Worm (Caenorhabditis elegans) whole organism, mixed stage, embryonic: ENCODE results near the gene B0281.3.

Experiments
- M03D4.4 ChIP-seq: sonication (generic microtip); optimal IDR thresholded peaks from 2 replicates; lab custom pipeline; 2017; ENCODE audit warnings: mild to moderate bottlenecking, missing genetic modification characterization, missing compliant biosample characterization
- bed-3 ChIP-seq: fragments of 200-800 bp; sonication (Bioruptor generic); optimal IDR thresholded peaks from 3 replicates; lab custom pipeline; 2018; ENCODE audit warnings: mild to moderate bottlenecking, missing genetic modification characterization, moderate library complexity, missing compliant biosample characterization
- blmp-1 ChIP-seq: fragments of 150-350 bp; optimal IDR thresholded peaks from 2 replicates; lab custom pipeline; 2014; ENCODE audit warnings: missing biosample characterization, missing genetic modification characterization
- ceh-39 ChIP-seq: fragments of 150-350 bp; optimal IDR thresholded peaks from 2 replicates; lab custom pipeline; 2014; ENCODE audit warnings: missing biosample characterization, missing genetic modification characterization
- ceh-43 ChIP-seq: fragments of 200-800 bp; sonication (Bioruptor generic); optimal IDR thresholded peaks from 2 replicates; lab custom pipeline; 2018; ENCODE audit warnings: mild to moderate bottlenecking, missing genetic modification characterization, moderate library complexity, missing compliant biosample characterization
- ceh-83 ChIP-seq: fragments of 200-800 bp; sonication (Bioruptor generic); optimal IDR thresholded peaks from 2 replicates; lab custom pipeline; 2018; ENCODE audit warnings: mild to moderate bottlenecking, missing genetic modification characterization, missing compliant biosample characterization
- ces-1 ChIP-seq: fragments of 150-350 bp; optimal IDR thresholded peaks from 2 replicates; lab custom pipeline; 2014; ENCODE audit warnings: missing biosample characterization, missing genetic modification reagents, missing genetic modification characterization
- cnd-1 ChIP-seq: fragments of 200-800 bp; sonication (Bioruptor generic); optimal IDR thresholded peaks from 2 replicates; lab custom pipeline; 2018; ENCODE audit warnings: mild to moderate bottlenecking, missing genetic modification characterization, missing compliant biosample characterization
- drap-1 ChIP-seq: fragments of 200-800 bp; sonication (Bioruptor generic); optimal IDR thresholded peaks from 3 replicates; lab custom pipeline; 2018; ENCODE audit warnings: mild to moderate bottlenecking, missing genetic modification characterization, missing compliant biosample characterization
- elt-1 ChIP-seq: sonication (generic microtip); optimal IDR thresholded peaks from 2 replicates; lab custom pipeline; 2017; ENCODE audit warnings: missing genetic modification characterization, mild to moderate bottlenecking, missing compliant biosample characterization, antibody characterized with exemption, moderate library complexity, borderline replicate concordance; ENCODE audit not compliant: insufficient read depth
- elt-3 ChIP-seq: fragments of 150-350 bp; optimal IDR thresholded peaks from 2 replicates; lab custom pipeline; 2014; ENCODE audit warnings: missing biosample characterization, missing genetic modification characterization
- flh-1 ChIP-seq: fragments of 200-800 bp; sonication (Bioruptor generic); optimal IDR thresholded peaks from 2 replicates; lab custom pipeline; 2018; ENCODE audit warnings: mild to moderate bottlenecking, missing genetic modification characterization, moderate library complexity, missing compliant biosample characterization
- ham-2 ChIP-seq: fragments of 200-800 bp; sonication (Bioruptor generic); optimal IDR thresholded peaks from 2 replicates; lab custom pipeline; 2018; ENCODE audit warnings: mild to moderate bottlenecking, missing genetic modification characterization, missing compliant biosample characterization
- hlh-1 ChIP-seq: fragments of 150-350 bp; optimal IDR thresholded peaks from 2 replicates; lab custom pipeline; 2014; ENCODE audit warnings: missing biosample characterization, missing genetic modification reagents, missing genetic modification characterization
- lin-13 ChIP-seq: fragments of 150-350 bp; optimal IDR thresholded peaks from 2 replicates; lab custom pipeline; 2014; ENCODE audit warnings: missing biosample characterization, missing genetic modification characterization
- lin-32 ChIP-seq: fragments of 200-800 bp; sonication (Bioruptor generic); optimal IDR thresholded peaks from 2 replicates; lab custom pipeline; 2018; ENCODE audit warnings: mild to moderate bottlenecking, missing genetic modification characterization, missing compliant biosample characterization
- lsy-2 ChIP-seq: fragments of 150-350 bp; optimal IDR thresholded peaks from 2 replicates; lab custom pipeline; 2014; ENCODE audit warnings: missing biosample characterization, missing genetic modification characterization
- mab-5 ChIP-seq: fragments of 150-350 bp; optimal IDR thresholded peaks from 2 replicates; lab custom pipeline; 2014; ENCODE audit warnings: missing biosample characterization, missing genetic modification characterization
- mep-1 ChIP-seq: fragments of 150-350 bp; optimal IDR thresholded peaks from 2 replicates; lab custom pipeline; 2017; ENCODE audit warnings: missing biosample characterization, missing genetic modification reagents, missing genetic modification characterization, inconsistent platforms
- mls-2 ChIP-seq: sonication (generic microtip); optimal IDR thresholded peaks from 2 replicates; lab custom pipeline; 2016; ENCODE audit warnings: mild to moderate bottlenecking, missing genetic modification characterization, moderate library complexity, missing compliant biosample characterization
- nhr-12 ChIP-seq: fragments of 150-350 bp; optimal IDR thresholded peaks from 2 replicates; lab custom pipeline; 2014; ENCODE audit warnings: missing biosample characterization, missing genetic modification characterization
- nhr-2 ChIP-seq: fragments of 150-350 bp; optimal IDR thresholded peaks from 2 replicates; lab custom pipeline; 2014; ENCODE audit warnings: missing biosample characterization, missing genetic modification characterization
- nhr-237 ChIP-seq: fragments of 150-350 bp; optimal IDR thresholded peaks from 2 replicates; lab custom pipeline; 2014; ENCODE audit warnings: missing biosample characterization, missing genetic modification characterization
- nhr-28 ChIP-seq: fragments of 150-350 bp; optimal IDR thresholded peaks from 2 replicates; lab custom pipeline; 2014; ENCODE audit warnings: missing biosample characterization, missing genetic modification characterization
- nhr-76 ChIP-seq: sonication (generic microtip); optimal IDR thresholded peaks from 2 replicates; lab custom pipeline; 2017; ENCODE audit warnings: missing biosample characterization, missing genetic modification characterization
- pha-4 ChIP-seq: fragments of 150-350 bp; optimal IDR thresholded peaks from 2 replicates; lab custom pipeline; 2018; ENCODE audit warnings: missing biosample characterization, missing genetic modification reagents, missing genetic modification characterization
- sem-2 ChIP-seq: fragments of 200-800 bp; sonication (Bioruptor generic); optimal IDR thresholded peaks from 2 replicates; lab custom pipeline; 2018; ENCODE audit warnings: mild to moderate bottlenecking, missing genetic modification characterization, missing compliant biosample characterization
- snpc-4 ChIP-seq: fragments of 150-350 bp; optimal IDR thresholded peaks from 2 replicates; lab custom pipeline; 2014; ENCODE audit warnings: missing biosample characterization, missing genetic modification characterization
- tbx-8 ChIP-seq: fragments of 200-800 bp; sonication (Bioruptor generic); optimal IDR thresholded peaks from 2 replicates; lab custom pipeline; 2018; ENCODE audit warnings: mild to moderate bottlenecking, missing genetic modification characterization, moderate library complexity, missing compliant biosample characterization
- unc-120 ChIP-seq: sonication (generic microtip); optimal IDR thresholded peaks from 2 replicates; lab custom pipeline; 2017; ENCODE audit warnings: missing genetic modification characterization, missing compliant biosample characterization; ENCODE audit not compliant: poor library complexity, severe bottlenecking
- unc-39 ChIP-seq: fragments of 150-350 bp; optimal IDR thresholded peaks from 2 replicates; lab custom pipeline; 2014; ENCODE audit warnings: missing biosample characterization, missing genetic modification characterization
- unc-62 ChIP-seq: fragments of 150-350 bp; optimal IDR thresholded peaks from 2 replicates; lab custom pipeline; 2014; ENCODE audit warnings: missing biosample characterization, missing genetic modification reagents, missing genetic modification characterization
- zip-8 ChIP-seq: fragments of 150-350 bp; optimal IDR thresholded peaks from 2 replicates; lab custom pipeline; 2014; ENCODE audit warnings: missing biosample characterization, missing genetic modification characterization

Gene B0281.3

ce11 chrII:2306741-2307140 lies at the start of gene B0281.3:
B0281.3 (plus strand) TSS chrII:2307041.
- TF ChIP-seq unc-120 (tag; lab: Kevin White, UChicago) = no peak
- no peak for TF ChIP-seq mls-2 (tag; lab: Kevin White, UChicago)
- TF ChIP-seq hlh-1 (tag; lab: Kevin White, UChicago) = no peak
- no peak for TF ChIP-seq ceh-83 (GFP tag; lab: Kevin White, UChicago)
- no peak for TF ChIP-seq ces-1 (GFP tag; lab: Kevin White, UChicago)
- TF ChIP-seq mep-1 (tag; lab: Kevin White, UChicago) = no peak
- no peak for TF ChIP-seq elt-1 (tag; lab: Kevin White, UChicago)
- TF ChIP-seq, all 35 proteins: peak for 0

DNA sequence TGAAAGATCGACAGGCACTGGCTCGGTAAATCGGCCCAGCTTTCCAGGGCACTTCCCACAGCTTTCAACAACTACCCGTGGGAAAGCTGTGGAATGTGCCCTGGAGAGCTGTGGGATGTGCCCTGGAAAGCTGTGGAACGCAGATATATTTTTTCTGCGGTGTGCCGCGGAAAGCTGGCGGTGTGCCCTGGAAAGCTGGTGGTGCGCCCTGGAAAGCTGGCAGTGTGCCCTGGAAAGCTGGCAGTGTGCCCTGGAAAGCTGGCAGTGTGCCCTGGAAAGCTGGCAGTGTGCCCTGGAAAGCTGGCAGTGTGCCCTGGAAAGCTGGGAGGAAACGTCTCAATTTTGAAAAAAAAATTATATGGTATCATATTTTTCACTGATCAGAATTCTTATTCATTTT lies 33.1 kb upstream of the B0281.3 start:
- TF ChIP-seq lin-13 (tag; lab: Kevin White, UChicago) (no peak), nhr-237 (no peak), ham-2 (no peak), unc-39 (tag; lab: Kevin White, UChicago) (no peak), flh-1 (GFP tag; lab: Kevin White, UChicago) (no peak), bed-3 (GFP tag; lab: Kevin White, UChicago) (no peak), ces-1 (GFP tag; lab: Kevin White, UChicago) (no peak), zip-8 (tag; lab: Kevin White, UChicago) (no peak), ceh-43 (GFP tag; lab: Kevin White, UChicago) (no peak), ceh-83 (GFP tag; lab: Kevin White, UChicago) (no peak), M03D4.4 (tag; lab: Kevin White, UChicago) (no peak), nhr-28 (tag; lab: Kevin White, UChicago) (no peak), blmp-1 (tag; lab: Kevin White, UChicago) (no peak), drap-1 (GFP tag; lab: Kevin White, UChicago) (no peak), elt-1 (tag; lab: Kevin White, UChicago) (no peak), sem-2 (GFP tag; lab: Kevin White, UChicago) (no peak), unc-62 (GFP tag; lab: Kevin White, UChicago) (no peak), nhr-76 (tag; lab: Kevin White, UChicago) (no peak), ceh-39 (tag; lab: Kevin White, UChicago) (no peak)

ce11 chrII:2277418-2277817 lies 29.4 kb upstream of the B0281.3 start, which contains the start of gene K09F6.15:
K09F6.15 (minus strand) TSS chrII:2277518.
- TF ChIP-seq M03D4.4 (tag; lab: Kevin White, UChicago) = no peak
- TF ChIP-seq nhr-76 (tag; lab: Kevin White, UChicago) = no peak
- TF ChIP-seq sem-2 (GFP tag; lab: Kevin White, UChicago) = no peak
- no peak for TF ChIP-seq mab-5 (tag; lab: Kevin White, UChicago)

- no peak for TF ChIP-seq ceh-83 (GFP tag; lab: Kevin White, UChicago)
- TF ChIP-seq unc-62 (GFP tag; lab: Kevin White, UChicago) = no peak
- TF ChIP-seq M03D4.4 (tag; lab: Kevin White, UChicago) = no peak
- TF ChIP-seq cnd-1 (tag; lab: Kevin White, UChicago) = no peak
- TF ChIP-seq mab-5 (tag; lab: Kevin White, UChicago) = no peak
- no peak for TF ChIP-seq sem-2 (GFP tag; lab: Kevin White, UChicago)
- TF ChIP-seq nhr-76 (tag; lab: Kevin White, UChicago) = no peak
- no peak for TF ChIP-seq ces-1 (GFP tag; lab: Kevin White, UChicago)
- no peak for TF ChIP-seq elt-1 (tag; lab: Kevin White, UChicago)
- no peak for TF ChIP-seq nhr-237
- TF ChIP-seq snpc-4 = no peak
- TF ChIP-seq zip-8 (tag; lab: Kevin White, UChicago) = no peak
- TF ChIP-seq nhr-12 (tag; lab: Kevin White, UChicago) = no peak
- TF ChIP-seq blmp-1 (tag; lab: Kevin White, UChicago) = no peak
- TF ChIP-seq unc-39 (tag; lab: Kevin White, UChicago) = no peak
- no peak for TF ChIP-seq drap-1 (GFP tag; lab: Kevin White, UChicago)
- TF ChIP-seq nhr-2 (tag; lab: Kevin White, UChicago) = no peak
- TF ChIP-seq nhr-28 (tag; lab: Kevin White, UChicago) = no peak
- no peak for TF ChIP-seq ham-2
Observed at ce11 chrII:2279263-2279662, 27.6 kb upstream of the B0281.3 start, which contains the start of gene K09F6.6. K09F6.6 (minus strand) TSS chrII:2279305.

- no peak for TF ChIP-seq nhr-12 (tag; lab: Kevin White, UChicago)
- TF ChIP-seq elt-3 (tag; lab: Kevin White, UChicago) = no peak
- TF ChIP-seq flh-1 (GFP tag; lab: Kevin White, UChicago) = no peak
- TF ChIP-seq lsy-2 = no peak
- no peak for TF ChIP-seq lin-32
- no peak for TF ChIP-seq unc-39 (tag; lab: Kevin White, UChicago)
- TF ChIP-seq drap-1 (GFP tag; lab: Kevin White, UChicago) = no peak
- TF ChIP-seq ham-2 = no peak
- no peak for TF ChIP-seq zip-8 (tag; lab: Kevin White, UChicago)
- TF ChIP-seq cnd-1 (tag; lab: Kevin White, UChicago) = no peak
- no peak for TF ChIP-seq nhr-237
- TF ChIP-seq mep-1 (tag; lab: Kevin White, UChicago) = no peak
- TF ChIP-seq unc-120 (tag; lab: Kevin White, UChicago) = no peak
- no peak for TF ChIP-seq mab-5 (tag; lab: Kevin White, UChicago)
- no peak for TF ChIP-seq tbx-8
- TF ChIP-seq pha-4 (tag; lab: Kevin White, UChicago) = no peak
- no peak for TF ChIP-seq sem-2 (GFP tag; lab: Kevin White, UChicago)
Observed at ce11 chrII:2279839-2280238, 27.0 kb upstream of the B0281.3 start, which contains the start of gene K09F6.11. K09F6.11 (plus strand) TSS chrII:2280139.
